Worm (Caenorhabditis elegans) whole organism, L2 larva: ENCODE data around the gene C07D8.5.

ENCODE experiments used
- lin-11 ChIP-seq: fragments of 150-350 bp; sonication (generic microtip); optimal IDR thresholded peaks from 2 replicates; lab custom pipeline; 2014; ENCODE audit warnings: missing biosample characterization, missing genetic modification characterization, inconsistent platforms, mixed read lengths
- lin-13 ChIP-seq: fragments of 150-350 bp; optimal IDR thresholded peaks from 2 replicates; lab custom pipeline; 2014; ENCODE audit warnings: missing biosample characterization, missing genetic modification reagents, missing genetic modification characterization
- lin-39 ChIP-seq: fragments of 150-350 bp; optimal IDR thresholded peaks from 2 replicates; lab custom pipeline; 2014; ENCODE audit warnings: missing biosample characterization, missing genetic modification reagents, missing genetic modification characterization
- lsy-2 ChIP-seq, 2 experiments: fragments of 150-350 bp in 1 of 2; sonication (generic microtip) in 1 of 2; optimal IDR thresholded peaks; 2 replicates each; lab custom pipeline; 2014 to 2017; ENCODE audit warnings: missing biosample characterization in 2 of 2, missing genetic modification characterization in 2 of 2
- mdl-1 ChIP-seq, 2 experiments: fragments of 150-350 bp in 1 of 2; sonication (generic microtip) in 1 of 2; optimal IDR thresholded peaks; 2 replicates each; lab custom pipeline; 2017; ENCODE audit warnings: missing biosample characterization in 2 of 2, missing genetic modification characterization in 2 of 2
- skn-1 ChIP-seq: sonication (generic microtip); optimal IDR thresholded peaks from 2 replicates; lab custom pipeline; 2017; ENCODE audit warnings: missing biosample characterization, missing genetic modification characterization
- sma-3 ChIP-seq: sonication (generic microtip); optimal IDR thresholded peaks from 2 replicates; lab custom pipeline; 2016; ENCODE audit warnings: missing genetic modification reagents, missing genetic modification characterization, missing compliant biosample characterization

- TF ChIP-seq lin-39 (tag; lab: Kevin White, UChicago) (no peak), mdl-1 (tag; optimal IDR thresholded peaks at IDR 0.05; lab: Kevin White, UChicago) (no peak), lin-13 (no peak), lin-11 (no peak), sma-3 (GFP tag; lab: Kevin White, UChicago) (no peak), skn-1 (tag; lab: Kevin White, UChicago) (no peak), lsy-2 (tag; optimal IDR thresholded peaks at IDR 0.05; lab: Kevin White, UChicago) (no peak)
These were observed 49.3 kb downstream of the C07D8.5 start, which contains the start of gene gad-2 for ce11 chrX:7393167-7393566.
